Fruit fly (Drosophila melanogaster): ENCODE data around the gene CG31457.

CG31457 gene

DNA sequence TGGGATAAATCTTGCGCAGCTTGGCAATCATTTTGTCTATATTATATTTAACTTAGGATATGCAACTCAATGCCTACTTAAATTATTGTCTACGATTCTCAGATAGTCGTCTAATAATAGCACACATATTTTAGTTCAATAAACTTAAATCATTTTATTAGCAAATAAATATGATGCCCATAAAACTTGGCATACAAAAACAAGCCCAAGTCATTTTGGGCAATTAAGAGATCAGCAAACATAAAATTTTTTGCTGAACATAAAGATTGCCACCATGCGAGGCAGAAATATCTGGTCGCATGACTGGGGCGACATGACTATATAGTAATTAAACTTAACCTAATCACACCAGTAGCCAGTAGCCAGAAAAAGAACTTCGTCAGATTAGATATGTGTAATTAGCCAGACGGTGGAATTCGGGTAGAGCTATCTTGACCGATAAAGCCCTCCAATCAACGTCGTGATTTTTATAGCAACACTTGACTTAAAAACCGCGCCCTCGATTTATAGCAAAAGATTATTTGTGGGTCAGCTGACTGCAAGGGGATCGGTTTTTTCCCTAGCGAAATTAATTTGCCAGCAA lies 33.6 kb upstream of the CG31457 start, which contains the start of gene CG13829 (continued):
- TF ChIP-seq chm (GFP tag; IDR thresholded peaks at IDR 0.05) (no peak), ash1 (GFP tag; optimal IDR thresholded peaks at IDR 0.05) (no peak), CG1647 (GFP tag; optimal IDR thresholded peaks at IDR 0.05) (no peak), CG18599 (GFP tag; optimal IDR thresholded peaks at IDR 0.05) (peak; percentile 57), CG12071 (GFP tag; optimal IDR thresholded peaks at IDR 0.05) (no peak), CG33213 (GFP tag; optimal IDR thresholded peaks at IDR 0.05) (no peak)

DNA sequence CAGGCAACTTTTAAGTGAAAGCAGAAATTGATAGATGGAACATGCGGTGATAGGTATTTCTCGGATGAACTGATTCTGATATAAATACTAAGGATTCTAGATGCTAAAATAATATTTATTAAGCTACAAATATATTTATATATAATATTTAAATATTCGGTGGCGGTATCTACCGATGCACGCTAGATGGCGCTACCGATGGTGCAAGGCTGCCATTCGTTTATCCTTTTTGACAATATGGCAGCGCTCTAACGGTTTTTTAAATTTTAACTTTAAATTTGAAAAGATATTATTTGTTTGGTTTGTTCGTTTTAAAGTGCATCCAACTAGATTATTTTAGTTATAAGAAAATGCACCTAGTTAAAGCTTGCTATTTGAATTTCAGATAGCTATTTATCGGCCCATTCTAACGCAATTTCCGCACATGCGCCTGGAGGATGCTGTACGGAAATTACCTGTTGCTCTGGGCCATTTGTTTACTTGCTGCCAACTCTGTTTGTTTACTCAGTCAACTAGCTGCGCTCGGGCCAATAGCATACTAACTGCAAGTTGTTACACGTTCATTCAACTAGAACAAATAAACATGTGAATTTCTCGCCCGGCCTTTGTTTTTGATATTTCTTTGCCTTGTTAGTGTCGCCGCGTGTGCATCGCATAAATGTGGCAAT lies 31.6 kb upstream of the CG31457 start, which contains the start of gene VhaAC39-2:
TSS of gene VhaAC39-2 (minus strand) at position 28 of the 668 bp plus-strand sequence.
- TF ChIP-seq NC2α (GFP tag; optimal IDR thresholded peaks at IDR 0.05) (no peak), kni (GFP tag; optimal IDR thresholded peaks at IDR 0.05) (no peak), disco-r (GFP tag; optimal IDR thresholded peaks at IDR 0.05) (no peak), Kr (GFP tag; optimal IDR thresholded peaks at IDR 0.05) (no peak), CG10267 (tag; optimal IDR thresholded peaks at IDR 0.05) (peak; percentile 29), HHEX (GFP tag; optimal IDR thresholded peaks at IDR 0.05) (no peak), CG4707 (GFP tag; optimal IDR thresholded peaks at IDR 0.05) (no peak), CG10462 (GFP tag; optimal IDR thresholded peaks at IDR 0.05) (no peak), Ets97D (GFP tag; optimal IDR thresholded peaks at IDR 0.05) (no peak), Atf3 (GFP tag; optimal IDR thresholded peaks at IDR 0.05) (no peak), ATbp (GFP tag; optimal IDR thresholded peaks at IDR 0.05) (no peak), CG14441 (GFP tag; IDR thresholded peaks at IDR 0.05) (no peak), Lhr (GFP tag; optimal IDR thresholded peaks at IDR 0.05) (peak; percentile 55), sug (tag; optimal IDR thresholded peaks at IDR 0.05) (no peak), CG10366 (GFP tag; IDR thresholded peaks at IDR 0.05) (0 out of 2 replicates have a peak, but pooled peaks have one; percentile 10), gem (tag; optimal IDR thresholded peaks at IDR 0.05) (peak; percentile 14), klu (GFP tag; IDR thresholded peaks at IDR 0.05) (no peak), vfl (GFP tag; optimal IDR thresholded peaks at IDR 0.05) (no peak), grau (tag; optimal IDR thresholded peaks at IDR 0.05) (peak; percentile 4), CG15514 (GFP tag; optimal IDR thresholded peaks at IDR 0.05) (peak; percentile 6), NK7.1 (GFP tag; optimal IDR thresholded peaks at IDR 0.05) (no peak), fd3F (GFP tag; optimal IDR thresholded peaks at IDR 0.05) (no peak), Sry-β (GFP tag; optimal IDR thresholded peaks at IDR 0.05) (no peak), bsh (GFP tag; optimal IDR thresholded peaks at IDR 0.05) (no peak), Nf-YC (tag; optimal IDR thresholded peaks at IDR 0.05) (no peak), CG6683 (GFP tag; optimal IDR thresholded peaks at IDR 0.05) (no peak), repo (GFP tag; optimal IDR thresholded peaks at IDR 0.05) (no peak), CG13287 (GFP tag; IDR thresholded peaks at IDR 0.05; ENCODE audit: partially characterized antibody) (no peak), Ravus (GFP tag; IDR thresholded peaks at IDR 0.05) (no peak), CG17385 (GFP tag; optimal IDR thresholded peaks at IDR 0.05) (no peak), CG18599 (GFP tag; optimal IDR thresholded peaks at IDR 0.05) (no peak), CG30403 (GFP tag; optimal IDR thresholded peaks at IDR 0.05) (peak; percentile 2), CG17802 (tag; optimal IDR thresholded peaks at IDR 0.05) (no peak), scrt (GFP tag; optimal IDR thresholded peaks at IDR 0.05) (peak; percentile 93), ftz-f1 (GFP tag; optimal IDR thresholded peaks at IDR 0.05) (no peak), CG4360 (GFP tag; IDR thresholded peaks at IDR 0.05) (no peak), CG1603 (tag; optimal IDR thresholded peaks at IDR 0.05) (no peak), esg (GFP tag; conservative IDR thresholded peaks at IDR 0.05) (no peak), CG5245 (GFP tag; optimal IDR thresholded peaks at IDR 0.05) (no peak), Drgx (GFP tag; IDR thresholded peaks at IDR 0.05) (no peak), Dp (GFP tag; optimal IDR thresholded peaks at IDR 0.05) (peak; percentile 57), peb (GFP tag; IDR thresholded peaks at IDR 0.05) (no peak)
